Worm (Caenorhabditis elegans) whole organism, late embryonic: ENCODE results near the gene dgat-2.

Experiments used
- F13H6.1 ChIP-seq: sonication (generic microtip); optimal IDR thresholded peaks from 2 replicates; lab custom pipeline; 2016; ENCODE audit warnings: missing genetic modification characterization, missing compliant biosample characterization
- K02D7.2 ChIP-seq: sonication (generic microtip); optimal IDR thresholded peaks from 2 replicates; lab custom pipeline; 2017; ENCODE audit warnings: mild to moderate bottlenecking, missing genetic modification characterization, missing compliant biosample characterization
- Y22D7AL.16 ChIP-seq: sonication (generic microtip); optimal IDR thresholded peaks from 2 replicates; lab custom pipeline; 2016; ENCODE audit warnings: missing genetic modification characterization, missing compliant biosample characterization
- ahr-1 ChIP-seq: sonication (generic microtip); optimal IDR thresholded peaks from 2 replicates; lab custom pipeline; 2016; ENCODE audit warnings: missing genetic modification characterization, missing compliant biosample characterization
- ceh-14 ChIP-seq: sonication (generic microtip); optimal IDR thresholded peaks from 2 replicates; lab custom pipeline; 2016; ENCODE audit warnings: missing genotype, missing genetic modification characterization, missing compliant biosample characterization
- ceh-18 ChIP-seq: sonication (generic microtip); optimal IDR thresholded peaks from 2 replicates; lab custom pipeline; 2016; ENCODE audit warnings: missing genetic modification characterization, missing compliant biosample characterization
- ceh-19 ChIP-seq: fragments of 200-800 bp; sonication (Bioruptor generic); optimal IDR thresholded peaks from 2 replicates; lab custom pipeline; 2018; ENCODE audit warnings: mild to moderate bottlenecking, missing genetic modification characterization, missing compliant biosample characterization
- ceh-2 ChIP-seq: sonication (generic microtip); optimal IDR thresholded peaks from 2 replicates; lab custom pipeline; 2016; ENCODE audit warnings: missing genotype, missing genetic modification characterization, missing compliant biosample characterization
- ceh-22 ChIP-seq: sonication (generic microtip); optimal IDR thresholded peaks from 2 replicates; lab custom pipeline; 2017; ENCODE audit warnings: missing biosample characterization, missing genetic modification characterization
- ceh-24 ChIP-seq: sonication (generic microtip); optimal IDR thresholded peaks from 2 replicates; lab custom pipeline; 2016; ENCODE audit warnings: mild to moderate bottlenecking, missing genetic modification characterization, missing compliant biosample characterization
- ceh-30 ChIP-seq: fragments of 150-350 bp; optimal IDR thresholded peaks from 2 replicates; lab custom pipeline; 2014; ENCODE audit warnings: missing biosample characterization, missing genetic modification characterization
- ceh-34 ChIP-seq: sonication (generic microtip); optimal IDR thresholded peaks from 2 replicates; lab custom pipeline; 2016; ENCODE audit warnings: mild to moderate bottlenecking, missing genetic modification characterization, missing compliant biosample characterization
- ceh-45 ChIP-seq: fragments of 200-800 bp; sonication (Bioruptor generic); IDR thresholded peaks from 2 replicates; pipeline ENCODE4 v1.3.6; 2022; ENCODE audit warnings: missing genetic modification reagents, missing genetic modification characterization, missing compliant biosample characterization
- ceh-48 ChIP-seq: sonication (generic microtip); optimal IDR thresholded peaks from 2 replicates; lab custom pipeline; 2016; ENCODE audit warnings: missing genetic modification characterization, inconsistent platforms, missing compliant biosample characterization
- ceh-6 ChIP-seq: fragments of 200-800 bp; sonication (Bioruptor generic); optimal IDR thresholded peaks from 2 replicates; lab custom pipeline; 2018; ENCODE audit warnings: mild to moderate bottlenecking, missing genetic modification characterization, missing compliant biosample characterization
- ceh-9 ChIP-seq: sonication (generic microtip); optimal IDR thresholded peaks from 2 replicates; lab custom pipeline; 2016; ENCODE audit warnings: mild to moderate bottlenecking, missing genetic modification characterization, inconsistent platforms, missing compliant biosample characterization
- dmd-4 ChIP-seq: sonication (generic microtip); optimal IDR thresholded peaks from 2 replicates; lab custom pipeline; 2016; ENCODE audit warnings: borderline replicate concordance, missing genetic modification characterization, missing compliant biosample characterization
- elt-2 ChIP-seq: sonication (generic microtip); optimal IDR thresholded peaks from 2 replicates; lab custom pipeline; 2016; ENCODE audit warnings: missing genetic modification reagents, missing genetic modification characterization, missing compliant biosample characterization
- ets-4 ChIP-seq: sonication (generic microtip); optimal IDR thresholded peaks from 2 replicates; lab custom pipeline; 2016; ENCODE audit warnings: missing genetic modification characterization, missing compliant biosample characterization
- eyg-1 ChIP-seq: sonication (generic microtip); optimal IDR thresholded peaks from 2 replicates; lab custom pipeline; 2016; ENCODE audit warnings: missing genotype, missing genetic modification characterization, missing compliant biosample characterization
- fax-1 ChIP-seq: sonication (generic microtip); optimal IDR thresholded peaks from 2 replicates; lab custom pipeline; 2016; ENCODE audit warnings: missing genotype, missing genetic modification characterization, missing compliant biosample characterization
- fkh-10 ChIP-seq: fragments of 150-350 bp; optimal IDR thresholded peaks from 2 replicates; lab custom pipeline; 2014; ENCODE audit warnings: missing biosample characterization, missing genetic modification reagents, missing genetic modification characterization
- fkh-6 ChIP-seq: sonication (generic microtip); optimal IDR thresholded peaks from 2 replicates; lab custom pipeline; 2016; ENCODE audit warnings: missing genetic modification characterization, missing compliant biosample characterization
- gmeb-2 ChIP-seq: sonication (generic microtip); optimal IDR thresholded peaks from 2 replicates; lab custom pipeline; 2016; ENCODE audit warnings: missing genetic modification characterization, inconsistent platforms, missing compliant biosample characterization
- lin-11 ChIP-seq: fragments of 200-800 bp; sonication (Bioruptor generic); optimal IDR thresholded peaks from 2 replicates; lab custom pipeline; 2018; ENCODE audit warnings: mild to moderate bottlenecking, missing genetic modification characterization, missing compliant biosample characterization
- madf-2 ChIP-seq: sonication (generic microtip); optimal IDR thresholded peaks from 2 replicates; lab custom pipeline; 2017; ENCODE audit warnings: missing genetic modification characterization, missing compliant biosample characterization
- mec-3 ChIP-seq: sonication (generic microtip); optimal IDR thresholded peaks from 2 replicates; lab custom pipeline; 2016; ENCODE audit warnings: borderline replicate concordance, missing genetic modification characterization, missing compliant biosample characterization
- nfya-1 ChIP-seq: sonication (generic microtip); optimal IDR thresholded peaks from 2 replicates; lab custom pipeline; 2017; ENCODE audit warnings: missing genetic modification characterization, mild to moderate bottlenecking, missing compliant biosample characterization, antibody characterized with exemption, moderate library complexity
- nhr-11 ChIP-seq: fragments of 150-350 bp; optimal IDR thresholded peaks from 2 replicates; lab custom pipeline; 2014; ENCODE audit warnings: missing biosample characterization, missing genetic modification characterization
- nhr-232 ChIP-seq: sonication (generic microtip); optimal IDR thresholded peaks from 2 replicates; lab custom pipeline; 2016; ENCODE audit warnings: missing genetic modification characterization, missing compliant biosample characterization
- odd-2 ChIP-seq: sonication (generic microtip); optimal IDR thresholded peaks from 2 replicates; lab custom pipeline; 2017; ENCODE audit warnings: antibody characterized with exemption, mild to moderate bottlenecking, missing genetic modification characterization, missing compliant biosample characterization
- pha-2 ChIP-seq: sonication (generic microtip); optimal IDR thresholded peaks from 2 replicates; lab custom pipeline; 2017; ENCODE audit warnings: mild to moderate bottlenecking, missing genetic modification characterization, missing compliant biosample characterization
- pqm-1 ChIP-seq: sonication (generic microtip); optimal IDR thresholded peaks from 2 replicates; lab custom pipeline; 2016; ENCODE audit warnings: missing genetic modification characterization, missing compliant biosample characterization
- pros-1 ChIP-seq: fragments of 150-350 bp; optimal IDR thresholded peaks from 2 replicates; lab custom pipeline; 2014; ENCODE audit warnings: missing biosample characterization, missing genetic modification reagents, missing genetic modification characterization
- ref-2 ChIP-seq: sonication (generic microtip); optimal IDR thresholded peaks from 2 replicates; lab custom pipeline; 2016; ENCODE audit warnings: missing genetic modification characterization, missing compliant biosample characterization
- rnt-1 ChIP-seq: sonication (generic microtip); optimal IDR thresholded peaks from 2 replicates; lab custom pipeline; 2016; ENCODE audit warnings: missing genetic modification characterization, missing compliant biosample characterization
- sox-2 ChIP-seq: fragments of 200-800 bp; sonication (Bioruptor generic); IDR thresholded peaks from 2 replicates; pipeline ENCODE4 v1.3.6; 2022; ENCODE audit warnings: missing genetic modification reagents, missing genetic modification characterization, missing compliant biosample characterization
- sox-4 ChIP-seq: sonication (generic microtip); optimal IDR thresholded peaks from 2 replicates; lab custom pipeline; 2017; ENCODE audit warnings: mild to moderate bottlenecking, missing genetic modification characterization, inconsistent platforms, missing compliant biosample characterization
- ttx-3 ChIP-seq: sonication (generic microtip); optimal IDR thresholded peaks from 2 replicates; lab custom pipeline; 2016; ENCODE audit warnings: missing genetic modification reagents, missing genetic modification characterization, missing compliant biosample characterization
- unc-3 ChIP-seq, 2 experiments: fragments of 200-800 bp in 1 of 2; sonication (Bioruptor generic) in 1 of 2; sonication (generic microtip) in 1 of 2; conservative IDR thresholded peaks in 1 of 2; optimal IDR thresholded peaks in 1 of 2; 2 replicates each; pipeline versions ENCODE4 v1.3.6 to Lab custom; 2016 to 2022; ENCODE audit warnings: missing compliant biosample characterization in 2 of 2, missing genetic modification characterization in 2 of 2, missing genetic modification reagents in 1 of 2
- unc-42 ChIP-seq: sonication (generic microtip); optimal IDR thresholded peaks from 2 replicates; lab custom pipeline; 2016; ENCODE audit warnings: missing genotype, missing genetic modification characterization, missing compliant biosample characterization
- unc-55 ChIP-seq: sonication (generic microtip); optimal IDR thresholded peaks from 2 replicates; lab custom pipeline; 2017; ENCODE audit warnings: missing biosample characterization, missing genetic modification reagents, missing genetic modification characterization
- unc-86 ChIP-seq: sonication (generic microtip); optimal IDR thresholded peaks from 2 replicates; lab custom pipeline; 2016; ENCODE audit warnings: missing genetic modification characterization, missing compliant biosample characterization
- zip-5 ChIP-seq: sonication (generic microtip); optimal IDR thresholded peaks from 2 replicates; lab custom pipeline; 2016; ENCODE audit warnings: missing genetic modification characterization, missing compliant biosample characterization
- ztf-16 ChIP-seq: sonication (generic microtip); optimal IDR thresholded peaks from 2 replicates; lab custom pipeline; 2017; ENCODE audit warnings: missing genetic modification characterization, missing compliant biosample characterization

Gene dgat-2

DNA sequence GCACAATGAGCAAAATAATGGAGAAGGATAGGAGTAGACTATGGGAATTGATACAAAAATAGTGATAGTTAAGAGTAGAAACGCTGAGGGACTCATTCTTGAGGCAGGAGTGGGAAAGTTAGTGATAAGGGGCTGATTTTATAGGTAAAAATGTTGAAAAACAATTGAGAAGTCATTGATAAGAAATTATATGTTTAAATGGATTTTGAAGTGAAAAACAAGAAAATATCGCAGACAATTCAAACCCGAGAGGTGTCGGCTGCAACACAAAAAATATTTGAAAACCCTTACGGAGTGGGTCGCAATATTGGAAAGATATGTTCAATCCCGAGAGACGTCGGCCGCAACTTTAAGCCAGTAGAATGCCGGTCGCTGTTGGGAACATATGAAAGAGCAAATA lies 36.6 kb downstream of the dgat-2 start, which contains the start of gene spp-29:
Gene spp-29, minus strand, starts transcription at position 101 of the 400 bp plus-strand sequence.
- TF ChIP-seq sox-4 (tag; lab: Kevin White, UChicago) (no peak), fkh-6 (no peak), ets-4 (tag; lab: Kevin White, UChicago) (no peak), odd-2 (no peak), lin-11 (tag; lab: Kevin White, UChicago) (no peak), nhr-232 (no peak), ceh-34 (tag; lab: Kevin White, UChicago) (no peak), fkh-10 (no peak), ceh-48 (tag; lab: Kevin White, UChicago) (no peak), rnt-1 (tag; lab: Kevin White, UChicago) (no peak), madf-2 (tag; lab: Kevin White, UChicago) (no peak), pros-1 (tag; lab: Kevin White, UChicago) (no peak), ttx-3 (tag; lab: Kevin White, UChicago) (no peak), elt-2 (tag; lab: Kevin White, UChicago) (no peak), fax-1 (tag; lab: Kevin White, UChicago) (no peak), ref-2 (tag; lab: Kevin White, UChicago) (no peak), unc-55 (GFP tag; lab: Kevin White, UChicago) (no peak), sox-2 (GFP tag; lab: Robert Waterston, UW) (no peak), Y22D7AL.16 (tag; lab: Kevin White, UChicago) (no peak), ceh-45 (no peak)
- TF ChIP-seq, all 69 proteins: peak for 0

ce11 chrV:17699097-17699496 lies 39.0 kb downstream of the dgat-2 start, which contains the start of gene Y26G10.4:
Y26G10.4 (minus strand) TSS chrV:17699197.
- no peak for TF ChIP-seq gmeb-2 (tag; lab: Kevin White, UChicago)
- TF ChIP-seq pqm-1 (tag; lab: Kevin White, UChicago), result no peak
- no peak for TF ChIP-seq dmd-4 (tag; lab: Kevin White, UChicago)
- TF ChIP-seq elt-2 (tag; lab: Kevin White, UChicago), result no peak
- no peak for TF ChIP-seq F13H6.1 (tag; lab: Kevin White, UChicago)
- TF ChIP-seq madf-2 (tag; lab: Kevin White, UChicago), result no peak
- TF ChIP-seq fkh-6, result no peak
- no peak for TF ChIP-seq sox-4 (tag; lab: Kevin White, UChicago)
- TF ChIP-seq ahr-1 (tag; lab: Kevin White, UChicago), result no peak
- TF ChIP-seq unc-55 (GFP tag; lab: Kevin White, UChicago), result no peak

DNA sequence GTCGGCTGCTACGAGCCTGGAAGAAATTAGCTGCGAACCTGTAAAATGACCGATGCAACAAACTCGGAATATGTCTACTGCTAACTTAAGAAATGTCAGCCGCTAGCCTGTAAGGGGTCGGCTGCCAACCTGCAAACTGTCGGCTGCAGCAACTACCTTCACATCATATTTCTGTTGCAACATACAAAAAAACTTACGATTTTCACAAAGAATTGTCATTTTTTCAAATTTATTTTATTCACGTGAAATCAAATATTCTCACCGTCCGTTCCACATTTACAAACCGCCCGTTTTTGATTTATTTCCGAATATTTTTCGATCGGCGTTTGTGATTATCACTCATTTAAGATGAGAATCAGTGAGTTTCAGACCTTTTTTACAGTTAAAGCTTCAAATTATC lies 39.6 kb downstream of the dgat-2 start, which contains the start of gene Y26G10.6:
Gene Y26G10.6, plus strand, starts transcription at position 301 of the 400 bp plus-strand sequence.
- TF ChIP-seq unc-3 (GFP tag; conservative IDR thresholded peaks at IDR 0.05; lab: Robert Waterston, UW) (no peak), unc-3 (tag; optimal IDR thresholded peaks at IDR 0.05; lab: Kevin White, UChicago) (no peak), zip-5 (tag; lab: Kevin White, UChicago) (no peak), ceh-2 (no peak), nfya-1 (tag; lab: Kevin White, UChicago) (no peak), ceh-6 (no peak), mec-3 (tag; lab: Kevin White, UChicago) (no peak), pha-2 (no peak), ceh-14 (tag; lab: Kevin White, UChicago) (no peak), sox-4 (tag; lab: Kevin White, UChicago) (no peak), ceh-22 (no peak), ceh-30 (tag; lab: Kevin White, UChicago) (no peak)

- TF ChIP-seq ceh-34 (tag; lab: Kevin White, UChicago) (no peak), ceh-48 (tag; lab: Kevin White, UChicago) (no peak), ceh-9 (no peak), unc-42 (tag; lab: Kevin White, UChicago) (no peak), ceh-24 (tag; lab: Kevin White, UChicago) (no peak), ztf-16 (tag; lab: Kevin White, UChicago) (no peak), ceh-18 (no peak), lin-11 (tag; lab: Kevin White, UChicago) (no peak), nhr-11 (tag; lab: Kevin White, UChicago) (no peak), unc-86 (tag; lab: Kevin White, UChicago) (no peak), eyg-1 (tag; lab: Kevin White, UChicago) (no peak), K02D7.2 (tag; lab: Kevin White, UChicago) (no peak), unc-3 (GFP tag; conservative IDR thresholded peaks at IDR 0.05; lab: Robert Waterston, UW) (no peak), unc-3 (tag; optimal IDR thresholded peaks at IDR 0.05; lab: Kevin White, UChicago) (no peak), F13H6.1 (tag; lab: Kevin White, UChicago) (no peak), madf-2 (tag; lab: Kevin White, UChicago) (no peak), ceh-19 (GFP tag; lab: Kevin White, UChicago) (no peak)
- TF ChIP-seq, all 69 proteins: peak for 0
Measured at ce11 chrV:17700728-17701262, 40.7 kb downstream of the dgat-2 start, which contains the start of the genes Y26G10.5 and srh-32. Y26G10.5 (minus strand) TSS chrV:17700828. srh-32 (plus strand) TSS chrV:17701212.
